Worm (Caenorhabditis elegans) whole organism, mixed stage, embryonic: Measurements from ENCODE around the gene ttr-2.

Source experiments
- M03D4.4 ChIP-seq: sonication (generic microtip); optimal IDR thresholded peaks from 2 replicates; lab custom pipeline; 2017; ENCODE audit warnings: mild to moderate bottlenecking, missing genetic modification characterization, missing compliant biosample characterization
- bed-3 ChIP-seq: fragments of 200-800 bp; sonication (Bioruptor generic); optimal IDR thresholded peaks from 3 replicates; lab custom pipeline; 2018; ENCODE audit warnings: mild to moderate bottlenecking, missing genetic modification characterization, moderate library complexity, missing compliant biosample characterization
- blmp-1 ChIP-seq: fragments of 150-350 bp; optimal IDR thresholded peaks from 2 replicates; lab custom pipeline; 2014; ENCODE audit warnings: missing biosample characterization, missing genetic modification characterization
- ceh-39 ChIP-seq: fragments of 150-350 bp; optimal IDR thresholded peaks from 2 replicates; lab custom pipeline; 2014; ENCODE audit warnings: missing biosample characterization, missing genetic modification characterization
- ceh-43 ChIP-seq: fragments of 200-800 bp; sonication (Bioruptor generic); optimal IDR thresholded peaks from 2 replicates; lab custom pipeline; 2018; ENCODE audit warnings: mild to moderate bottlenecking, missing genetic modification characterization, moderate library complexity, missing compliant biosample characterization
- ceh-83 ChIP-seq: fragments of 200-800 bp; sonication (Bioruptor generic); optimal IDR thresholded peaks from 2 replicates; lab custom pipeline; 2018; ENCODE audit warnings: mild to moderate bottlenecking, missing genetic modification characterization, missing compliant biosample characterization
- ces-1 ChIP-seq: fragments of 150-350 bp; optimal IDR thresholded peaks from 2 replicates; lab custom pipeline; 2014; ENCODE audit warnings: missing biosample characterization, missing genetic modification reagents, missing genetic modification characterization
- cnd-1 ChIP-seq: fragments of 200-800 bp; sonication (Bioruptor generic); optimal IDR thresholded peaks from 2 replicates; lab custom pipeline; 2018; ENCODE audit warnings: mild to moderate bottlenecking, missing genetic modification characterization, missing compliant biosample characterization
- elt-1 ChIP-seq: sonication (generic microtip); optimal IDR thresholded peaks from 2 replicates; lab custom pipeline; 2017; ENCODE audit warnings: missing genetic modification characterization, mild to moderate bottlenecking, missing compliant biosample characterization, antibody characterized with exemption, moderate library complexity, borderline replicate concordance; ENCODE audit not compliant: insufficient read depth
- elt-3 ChIP-seq: fragments of 150-350 bp; optimal IDR thresholded peaks from 2 replicates; lab custom pipeline; 2014; ENCODE audit warnings: missing biosample characterization, missing genetic modification characterization
- flh-1 ChIP-seq: fragments of 200-800 bp; sonication (Bioruptor generic); optimal IDR thresholded peaks from 2 replicates; lab custom pipeline; 2018; ENCODE audit warnings: mild to moderate bottlenecking, missing genetic modification characterization, moderate library complexity, missing compliant biosample characterization
- ham-2 ChIP-seq: fragments of 200-800 bp; sonication (Bioruptor generic); optimal IDR thresholded peaks from 2 replicates; lab custom pipeline; 2018; ENCODE audit warnings: mild to moderate bottlenecking, missing genetic modification characterization, missing compliant biosample characterization
- hlh-1 ChIP-seq: fragments of 150-350 bp; optimal IDR thresholded peaks from 2 replicates; lab custom pipeline; 2014; ENCODE audit warnings: missing biosample characterization, missing genetic modification reagents, missing genetic modification characterization
- lin-13 ChIP-seq: fragments of 150-350 bp; optimal IDR thresholded peaks from 2 replicates; lab custom pipeline; 2014; ENCODE audit warnings: missing biosample characterization, missing genetic modification characterization
- lin-32 ChIP-seq: fragments of 200-800 bp; sonication (Bioruptor generic); optimal IDR thresholded peaks from 2 replicates; lab custom pipeline; 2018; ENCODE audit warnings: mild to moderate bottlenecking, missing genetic modification characterization, missing compliant biosample characterization
- lsy-2 ChIP-seq: fragments of 150-350 bp; optimal IDR thresholded peaks from 2 replicates; lab custom pipeline; 2014; ENCODE audit warnings: missing biosample characterization, missing genetic modification characterization
- mab-5 ChIP-seq: fragments of 150-350 bp; optimal IDR thresholded peaks from 2 replicates; lab custom pipeline; 2014; ENCODE audit warnings: missing biosample characterization, missing genetic modification characterization
- mep-1 ChIP-seq: fragments of 150-350 bp; optimal IDR thresholded peaks from 2 replicates; lab custom pipeline; 2017; ENCODE audit warnings: missing biosample characterization, missing genetic modification reagents, missing genetic modification characterization, inconsistent platforms
- mls-2 ChIP-seq: sonication (generic microtip); optimal IDR thresholded peaks from 2 replicates; lab custom pipeline; 2016; ENCODE audit warnings: mild to moderate bottlenecking, missing genetic modification characterization, moderate library complexity, missing compliant biosample characterization
- nhr-12 ChIP-seq: fragments of 150-350 bp; optimal IDR thresholded peaks from 2 replicates; lab custom pipeline; 2014; ENCODE audit warnings: missing biosample characterization, missing genetic modification characterization
- nhr-2 ChIP-seq: fragments of 150-350 bp; optimal IDR thresholded peaks from 2 replicates; lab custom pipeline; 2014; ENCODE audit warnings: missing biosample characterization, missing genetic modification characterization
- nhr-237 ChIP-seq: fragments of 150-350 bp; optimal IDR thresholded peaks from 2 replicates; lab custom pipeline; 2014; ENCODE audit warnings: missing biosample characterization, missing genetic modification characterization
- nhr-28 ChIP-seq: fragments of 150-350 bp; optimal IDR thresholded peaks from 2 replicates; lab custom pipeline; 2014; ENCODE audit warnings: missing biosample characterization, missing genetic modification characterization
- nhr-76 ChIP-seq: sonication (generic microtip); optimal IDR thresholded peaks from 2 replicates; lab custom pipeline; 2017; ENCODE audit warnings: missing biosample characterization, missing genetic modification characterization
- pha-4 ChIP-seq: fragments of 150-350 bp; optimal IDR thresholded peaks from 2 replicates; lab custom pipeline; 2018; ENCODE audit warnings: missing biosample characterization, missing genetic modification reagents, missing genetic modification characterization
- sem-2 ChIP-seq: fragments of 200-800 bp; sonication (Bioruptor generic); optimal IDR thresholded peaks from 2 replicates; lab custom pipeline; 2018; ENCODE audit warnings: mild to moderate bottlenecking, missing genetic modification characterization, missing compliant biosample characterization
- sptf-1 ChIP-seq: sonication (generic microtip); optimal IDR thresholded peaks from 2 replicates; lab custom pipeline; 2017; ENCODE audit warnings: mild to moderate bottlenecking, missing genetic modification characterization, moderate library complexity, missing compliant biosample characterization
- unc-39 ChIP-seq: fragments of 150-350 bp; optimal IDR thresholded peaks from 2 replicates; lab custom pipeline; 2014; ENCODE audit warnings: missing biosample characterization, missing genetic modification characterization
- unc-62 ChIP-seq: fragments of 150-350 bp; optimal IDR thresholded peaks from 2 replicates; lab custom pipeline; 2014; ENCODE audit warnings: missing biosample characterization, missing genetic modification reagents, missing genetic modification characterization
- zip-8 ChIP-seq: fragments of 150-350 bp; optimal IDR thresholded peaks from 2 replicates; lab custom pipeline; 2014; ENCODE audit warnings: missing biosample characterization, missing genetic modification characterization
- ztf-11 ChIP-seq: fragments of 150-350 bp; optimal IDR thresholded peaks from 2 replicates; lab custom pipeline; 2014; ENCODE audit warnings: missing biosample characterization, missing genetic modification characterization

ttr-2 gene

DNA sequence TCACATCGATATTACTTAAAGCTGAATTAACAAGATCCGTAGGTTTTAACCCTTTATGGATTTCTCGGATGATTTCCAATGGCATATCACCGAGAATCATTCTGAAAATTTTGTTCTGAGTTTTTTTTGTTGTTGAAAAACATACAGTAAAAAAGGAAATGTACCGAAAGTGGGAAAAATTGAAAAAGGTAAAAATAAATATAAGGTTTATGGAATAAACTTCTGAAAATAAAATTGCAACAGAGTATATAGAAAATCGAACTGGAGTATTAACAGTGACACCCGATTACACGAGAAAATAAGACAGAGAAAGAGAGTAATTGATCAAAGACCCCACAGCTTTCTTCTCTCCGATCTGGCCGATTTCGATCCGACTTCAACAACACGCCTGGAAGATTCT lies 24.3 kb downstream of the ttr-2 start, which contains the start of gene K03H1.11:
Gene K03H1.11, minus strand, starts transcription at position 101 of the 400 bp plus-strand sequence.
- TF ChIP-seq M03D4.4 (tag; lab: Kevin White, UChicago) = no peak
- no peak for TF ChIP-seq mls-2 (tag; lab: Kevin White, UChicago)
- TF ChIP-seq hlh-1 (tag; lab: Kevin White, UChicago) = no peak
- no peak for TF ChIP-seq flh-1
- TF ChIP-seq nhr-2 (tag; lab: Kevin White, UChicago) = no peak
- TF ChIP-seq nhr-12 (tag; lab: Kevin White, UChicago) = no peak
- TF ChIP-seq lin-13 (tag; lab: Kevin White, UChicago) = no peak
- TF ChIP-seq mab-5 (tag; lab: Kevin White, UChicago) = no peak
- no peak for TF ChIP-seq ham-2 (GFP tag; lab: Kevin White, UChicago)
- no peak for TF ChIP-seq nhr-28
- no peak for TF ChIP-seq blmp-1 (tag; lab: Kevin White, UChicago)
- no peak for TF ChIP-seq ceh-39 (tag; lab: Kevin White, UChicago)
- no peak for TF ChIP-seq bed-3 (GFP tag; lab: Kevin White, UChicago)

DNA sequence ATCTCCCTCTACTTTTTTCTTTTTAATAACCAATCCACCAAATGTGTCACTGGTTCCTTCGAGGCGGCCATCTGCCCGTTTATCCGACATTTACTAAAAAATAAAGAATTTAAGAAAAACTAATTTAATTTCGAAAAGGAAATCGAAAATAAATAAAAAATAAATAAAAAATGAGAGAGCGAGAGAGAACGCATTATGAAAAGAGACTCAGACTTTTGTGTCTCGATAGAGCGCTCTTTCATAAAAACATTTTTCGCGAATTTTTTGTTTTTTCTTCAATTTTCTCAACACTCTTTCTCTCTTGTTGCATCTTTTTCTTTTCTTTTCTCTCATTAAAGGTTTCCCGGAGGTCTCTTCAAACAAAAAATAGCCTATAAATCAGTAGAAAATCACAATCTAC lies 28.6 kb downstream of the ttr-2 start, which contains the start of gene mog-1:
Gene mog-1, minus strand, starts transcription at position 93 of the 400 bp plus-strand sequence.
- TF ChIP-seq unc-39 (tag; lab: Kevin White, UChicago) = no peak
- no peak for TF ChIP-seq hlh-1 (tag; lab: Kevin White, UChicago)
- TF ChIP-seq lsy-2 (tag; lab: Kevin White, UChicago) = peak; percentile 36
- peak; percentile 50 for TF ChIP-seq ces-1 (GFP tag; lab: Kevin White, UChicago)
- TF ChIP-seq mls-2 (tag; lab: Kevin White, UChicago) = no peak
- no peak for TF ChIP-seq sem-2 (GFP tag; lab: Kevin White, UChicago)

DNA sequence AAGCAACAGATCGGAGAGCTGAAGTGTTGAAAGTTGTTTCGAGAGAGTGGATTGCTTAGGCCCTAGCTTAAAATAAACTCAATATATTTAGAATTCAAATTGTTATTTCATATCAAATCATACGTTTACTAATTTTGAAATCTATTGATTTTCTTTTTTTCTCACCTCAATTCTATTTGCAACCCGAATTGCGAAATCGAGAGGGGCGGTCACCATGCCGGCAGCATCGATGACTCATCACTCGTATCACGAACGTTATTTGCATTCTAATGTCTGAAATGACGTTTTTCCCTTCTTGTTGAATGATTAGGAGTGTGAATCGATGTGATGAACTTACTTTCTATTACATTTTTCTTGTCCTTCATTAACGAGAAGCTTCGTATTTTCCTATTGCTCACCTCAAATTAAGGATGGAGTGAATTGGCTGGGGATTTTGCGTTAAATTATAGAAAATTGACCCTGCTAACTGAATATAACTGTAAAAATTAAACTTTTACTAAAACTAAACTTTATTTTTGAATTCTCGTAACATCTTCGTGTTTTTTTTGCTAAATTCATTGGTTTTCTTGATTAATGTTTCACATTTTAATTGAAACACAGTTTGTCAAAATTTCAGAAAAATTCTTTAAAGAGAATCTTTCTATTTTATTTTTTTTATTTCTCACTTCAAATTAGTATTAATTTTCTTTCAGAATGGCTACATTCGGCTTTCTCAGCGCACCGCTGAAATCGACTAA lies 29.3 kb downstream of the ttr-2 start, which contains the start of gene alx-1:
Gene alx-1, plus strand, starts transcription at position 687 of the 737 bp plus-strand sequence.
- TF ChIP-seq nhr-12 (tag; lab: Kevin White, UChicago) (no peak), pha-4 (tag; lab: Kevin White, UChicago) (no peak), sptf-1 (tag; lab: Kevin White, UChicago) (no peak), unc-39 (tag; lab: Kevin White, UChicago) (no peak), lin-13 (tag; lab: Kevin White, UChicago) (no peak), blmp-1 (tag; lab: Kevin White, UChicago) (no peak), mls-2 (tag; lab: Kevin White, UChicago) (no peak), ceh-83 (GFP tag; lab: Kevin White, UChicago) (no peak), unc-62 (no peak), mep-1 (tag; lab: Kevin White, UChicago) (no peak), elt-1 (no peak), nhr-28 (no peak), hlh-1 (tag; lab: Kevin White, UChicago) (no peak), ham-2 (GFP tag; lab: Kevin White, UChicago) (no peak), lin-32 (GFP tag; lab: Kevin White, UChicago) (no peak)

DNA sequence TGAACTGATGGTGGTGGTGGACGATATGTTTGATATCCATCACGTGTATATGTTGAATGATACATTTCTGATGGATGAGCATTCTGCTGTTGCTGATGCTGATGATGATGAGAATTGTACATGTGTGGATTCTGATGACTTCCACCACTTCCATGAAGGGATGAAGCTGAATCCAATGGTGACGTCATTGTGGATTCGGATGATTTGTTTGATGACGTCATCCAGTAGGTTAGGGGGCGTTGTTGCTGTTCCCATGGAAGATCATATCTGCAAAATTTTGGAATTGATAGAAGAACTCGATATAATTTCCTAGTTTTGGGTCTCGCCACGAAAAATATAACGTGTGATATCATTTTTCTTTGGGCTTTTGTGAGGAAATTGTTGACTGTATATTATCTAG lies 35.9 kb downstream of the ttr-2 start:
- TF ChIP-seq mls-2 (tag; lab: Kevin White, UChicago) (no peak), ceh-83 (GFP tag; lab: Kevin White, UChicago) (no peak), ztf-11 (no peak), nhr-237 (tag; lab: Kevin White, UChicago) (no peak), zip-8 (tag; lab: Kevin White, UChicago) (peak; percentile 97), blmp-1 (tag; lab: Kevin White, UChicago) (no peak), nhr-28 (no peak)

DNA sequence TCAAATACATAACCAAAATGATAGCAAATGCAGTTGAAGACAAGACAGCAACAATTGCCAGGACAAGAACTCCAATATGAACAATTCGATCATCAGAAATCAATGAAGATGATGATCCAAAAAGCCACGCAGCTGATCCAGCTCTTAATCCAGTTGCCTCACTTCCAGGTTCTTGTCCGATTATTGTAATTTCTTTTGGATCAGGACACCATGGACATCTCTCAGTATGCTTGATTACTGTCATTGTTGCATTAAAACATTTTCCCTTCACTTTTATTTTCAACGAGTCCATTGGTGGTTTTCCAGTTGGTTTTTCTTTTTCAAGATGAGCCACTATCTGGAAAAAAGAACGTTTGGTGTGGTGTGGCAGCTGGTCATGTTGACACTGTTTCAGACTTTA lies 36.8 kb downstream of the ttr-2 start:
- TF ChIP-seq zip-8 (tag; lab: Kevin White, UChicago) (no peak), nhr-2 (tag; lab: Kevin White, UChicago) (no peak), sem-2 (GFP tag; lab: Kevin White, UChicago) (no peak), ceh-39 (tag; lab: Kevin White, UChicago) (no peak)

DNA sequence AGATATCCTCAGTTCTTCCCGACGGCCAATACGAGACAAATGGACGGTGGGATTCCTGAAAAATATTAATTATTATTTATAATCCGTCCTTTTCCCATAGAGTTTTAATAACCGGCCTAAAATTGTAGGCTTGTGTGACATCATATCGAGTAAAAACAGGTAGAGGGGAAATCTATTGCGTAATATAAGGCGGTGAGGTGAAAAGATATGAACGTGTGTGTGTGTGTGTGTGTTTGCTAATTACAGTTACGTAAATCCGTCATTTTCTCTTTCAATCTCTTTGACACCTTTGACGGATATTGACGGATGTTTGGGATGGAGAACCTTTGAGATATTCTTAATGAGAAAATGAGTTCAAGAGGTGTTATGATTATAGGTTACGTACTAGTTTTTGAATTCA lies 37.9 kb downstream of the ttr-2 start:
- TF ChIP-seq mab-5 (tag; lab: Kevin White, UChicago) (no peak), ztf-11 (no peak), nhr-2 (tag; lab: Kevin White, UChicago) (peak; percentile 92), blmp-1 (tag; lab: Kevin White, UChicago) (no peak), mls-2 (tag; lab: Kevin White, UChicago) (peak; percentile 12), zip-8 (tag; lab: Kevin White, UChicago) (peak; percentile 99), lin-32 (GFP tag; lab: Kevin White, UChicago) (no peak), unc-62 (peak; percentile 65), ham-2 (GFP tag; lab: Kevin White, UChicago) (no peak), lin-13 (tag; lab: Kevin White, UChicago) (no peak), ceh-43 (GFP tag; lab: Kevin White, UChicago) (peak; percentile 32), cnd-1 (tag; lab: Kevin White, UChicago) (peak; percentile 13), bed-3 (GFP tag; lab: Kevin White, UChicago) (no peak), nhr-76 (no peak), nhr-237 (tag; lab: Kevin White, UChicago) (peak; percentile 8), elt-3 (tag; lab: Kevin White, UChicago) (no peak)
- TF ChIP-seq, all 35 proteins: peak for 7
